Fruit fly (Drosophila melanogaster): ENCODE data around the gene inaF-C.

The inaF-C gene

dm6 chrX:11720138-11720537 lies 11.4 kb downstream of the inaF-C start, which contains the start of gene Tango10 (continued):
- TF ChIP-seq Nf-YB (GFP tag; optimal IDR thresholded peaks at IDR 0.05) (no peak), gcm (GFP tag; optimal IDR thresholded peaks at IDR 0.05) (no peak), CG17829 (tag; optimal IDR thresholded peaks at IDR 0.05) (peak; percentile 26), CG6854 (GFP tag; optimal IDR thresholded peaks at IDR 0.05) (no peak), sr (GFP tag; IDR thresholded peaks at IDR 0.05) (no peak), cwo (GFP tag; optimal IDR thresholded peaks at IDR 0.05) (no peak), CG17912 (GFP tag; optimal IDR thresholded peaks at IDR 0.05) (no peak), CG8281 (tag; optimal IDR thresholded peaks at IDR 0.05) (no peak), CTCF (GFP tag; optimal IDR thresholded peaks at IDR 0.05) (peak; percentile 24), Neu2 (GFP tag; optimal IDR thresholded peaks at IDR 0.05; ENCODE audit: borderline replicate concordance) (no peak), z (GFP tag; IDR thresholded peaks at IDR 0.05) (no peak), Pdp1 (GFP tag; optimal IDR thresholded peaks at IDR 0.05) (peak; percentile 35 to 55), CG31224 (GFP tag; IDR thresholded peaks at IDR 0.05) (peak; percentile 35; the same call in 1 of the 2 replicates), p53 (GFP tag; optimal IDR thresholded peaks at IDR 0.05) (peak; percentile 30), CG3163 (GFP tag; optimal IDR thresholded peaks at IDR 0.05) (peak; percentile 15), tna (GFP tag; IDR thresholded peaks at IDR 0.05; ENCODE audit: partially characterized antibody) (peak; percentile 69; the same call in 1 of the 2 replicates), klu (GFP tag; IDR thresholded peaks at IDR 0.05) (no peak), unc-4 (GFP tag; IDR thresholded peaks at IDR 0.05; ENCODE audit: partially characterized antibody) (peak; percentile 84), sna (GFP tag; IDR thresholded peaks at IDR 0.05; ENCODE audit: partially characterized antibody) (peak; percentile 91), gt (GFP tag; IDR thresholded peaks at IDR 0.05) (no peak), CG9727 (GFP tag; optimal IDR thresholded peaks at IDR 0.05) (peak; percentile 48), tgo (GFP tag; IDR thresholded peaks at IDR 0.05) (peak; percentile 37; the same call in 2 of the 3 replicates), Bdp1 (GFP tag; optimal IDR thresholded peaks at IDR 0.05) (no peak), fd102C (GFP tag; optimal IDR thresholded peaks at IDR 0.05) (no peak), esg (GFP tag; conservative IDR thresholded peaks at IDR 0.05) (peak; percentile 52; the same call in 1 of the 2 replicates), Dek (tag; optimal IDR thresholded peaks at IDR 0.05) (no peak), PHDP (tag; optimal IDR thresholded peaks at IDR 0.05) (peak; percentile 54), CG14710 (tag; optimal IDR thresholded peaks at IDR 0.05) (peak; percentile 80), CG1024 (GFP tag; IDR thresholded peaks at IDR 0.05) (no peak), dati (GFP tag; IDR thresholded peaks at IDR 0.05) (no peak), chinmo (GFP tag; IDR thresholded peaks at IDR 0.05; ENCODE audit: partially characterized antibody) (peak; percentile 77; the same call in 2 of the 4 replicates), CHES-1-like (GFP tag; optimal IDR thresholded peaks at IDR 0.05) (no peak), ERR (GFP tag; optimal IDR thresholded peaks at IDR 0.05) (peak; percentile 42), Dp (GFP tag; optimal IDR thresholded peaks at IDR 0.05) (peak; percentile 87), ATbp (GFP tag; optimal IDR thresholded peaks at IDR 0.05) (no peak), disco-r (GFP tag; optimal IDR thresholded peaks at IDR 0.05) (no peak), CG3726 (GFP tag; IDR thresholded peaks at IDR 0.05) (no peak), CG9876 (GFP tag; optimal IDR thresholded peaks at IDR 0.05) (peak; percentile 18), gfzf (GFP tag; optimal IDR thresholded peaks at IDR 0.05) (peak; percentile 47), chn (GFP tag; optimal IDR thresholded peaks at IDR 0.05) (peak; percentile 23), H15 (GFP tag; IDR thresholded peaks at IDR 0.05) (peak; percentile 34; the same call in 1 of the 3 replicates), Hand (GFP tag; optimal IDR thresholded peaks at IDR 0.05) (no peak), HmgD (GFP tag; optimal IDR thresholded peaks at IDR 0.05) (peak; percentile 22), br (optimal IDR thresholded peaks at IDR 0.05) (no peak), Ravus (GFP tag; IDR thresholded peaks at IDR 0.05) (no peak), ttk (GFP tag; IDR thresholded peaks at IDR 0.05) (no peak), CG17385 (GFP tag; optimal IDR thresholded peaks at IDR 0.05) (no peak), Bgb (GFP tag; IDR thresholded peaks at IDR 0.05; ENCODE audit: partially characterized antibody) (peak; percentile 84), Sry-δ (GFP tag; optimal IDR thresholded peaks at IDR 0.05) (peak; percentile 83), CG9437 (GFP tag; optimal IDR thresholded peaks at IDR 0.05) (peak; percentile 42), CG2129 (GFP tag; IDR thresholded peaks at IDR 0.05; ENCODE audit: partially characterized antibody) (peak; percentile 59)
